Fruit fly (Drosophila melanogaster) whole organism, embryonic: ENCODE data around the gene CG7065.
A peak's percentile ranks its signal among the peaks of the same experiment; 100 is the strongest.

ENCODE experiments used
- Atf-2 ChIP-seq: fragments of 200-800 bp; sonication (Bioruptor generic); optimal IDR thresholded peaks from 2 replicates; lab custom pipeline; 2016; ENCODE audit warnings: missing biosample characterization, missing genetic modification characterization
- CG12942 ChIP-seq: fragments of 200-800 bp; sonication (Bioruptor generic); optimal IDR thresholded peaks from 3 replicates; lab custom pipeline; 2016; ENCODE audit warnings: missing biosample characterization, missing genetic modification characterization
- CG13287 ChIP-seq: fragments of 200-800 bp; sonication (Bioruptor generic); IDR thresholded peaks from 2 replicates; pipeline ENCODE4 v1.3.6; 2022; ENCODE audit warnings: missing biosample characterization, missing genetic modification characterization; ENCODE audit not compliant: partially characterized antibody
- CG13296 ChIP-seq: fragments of 200-800 bp; sonication (Bioruptor generic); optimal IDR thresholded peaks from 3 replicates; lab custom pipeline; 2018; ENCODE audit warnings: missing biosample characterization, mild to moderate bottlenecking, missing genetic modification characterization
- CG14667 ChIP-seq: fragments of 200-800 bp; sonication (Bioruptor generic); IDR thresholded peaks from 2 replicates; pipeline ENCODE4 v1.3.6; 2022; ENCODE audit warnings: missing biosample characterization, missing genetic modification characterization
- CG15269 ChIP-seq: fragments of 200-800 bp; sonication (Bioruptor generic); optimal IDR thresholded peaks from 2 replicates; lab custom pipeline; 2018; ENCODE audit warnings: missing biosample characterization, mild to moderate bottlenecking, missing genetic modification characterization, moderate library complexity
- CG17802 ChIP-seq: fragments of 200-800 bp; sonication (Bioruptor generic); optimal IDR thresholded peaks from 2 replicates; lab custom pipeline; 2018; ENCODE audit warnings: missing biosample characterization, mild to moderate bottlenecking, missing genetic modification characterization, moderate library complexity
- CG17829 ChIP-seq: fragments of 200-800 bp; optimal IDR thresholded peaks from 2 replicates; lab custom pipeline; 2019; ENCODE audit warnings: missing biosample characterization, mild to moderate bottlenecking, missing genetic modification characterization, moderate library complexity
- CG3163 ChIP-seq: fragments of 200-800 bp; sonication (Bioruptor generic); optimal IDR thresholded peaks from 3 replicates; lab custom pipeline; 2016; ENCODE audit warnings: missing biosample characterization, missing genetic modification characterization
- CG34422 ChIP-seq: fragments of 200-800 bp; sonication (Bioruptor generic); IDR thresholded peaks from 3 replicates; pipeline ENCODE4 v1.3.6; 2022; ENCODE audit warnings: missing biosample characterization, missing genetic modification characterization
- CG3995 ChIP-seq: fragments of 200-800 bp; sonication (Bioruptor generic); optimal IDR thresholded peaks from 3 replicates; lab custom pipeline; 2016; ENCODE audit warnings: missing biosample characterization, missing genetic modification characterization
- CG4707 ChIP-seq: fragments of 200-800 bp; sonication (Bioruptor generic); optimal IDR thresholded peaks from 2 replicates; lab custom pipeline; 2018; ENCODE audit warnings: missing biosample characterization, mild to moderate bottlenecking, missing genetic modification characterization, moderate library complexity
- CG6272 ChIP-seq: fragments of 200-800 bp; sonication (Bioruptor generic); IDR thresholded peaks from 2 replicates; pipeline ENCODE4 v1.3.6; 2022; ENCODE audit warnings: missing biosample characterization, missing genetic modification characterization
- CG6683 ChIP-seq: fragments of 200-800 bp; sonication (Bioruptor generic); optimal IDR thresholded peaks from 2 replicates; lab custom pipeline; 2017; ENCODE audit warnings: missing biosample characterization, mild to moderate bottlenecking, missing genetic modification characterization, missing genetic modification reagents
- CG6791 ChIP-seq: fragments of 200-800 bp; sonication (Bioruptor generic); IDR thresholded peaks from 3 replicates; pipeline ENCODE4 v1.3.6; 2022; ENCODE audit warnings: missing biosample characterization, missing genetic modification characterization; ENCODE audit not compliant: partially characterized antibody
- CG7271 ChIP-seq: fragments of 200-800 bp; sonication (Bioruptor generic); optimal IDR thresholded peaks from 2 replicates; lab custom pipeline; 2018; ENCODE audit warnings: missing biosample characterization, mild to moderate bottlenecking, missing genetic modification characterization, moderate library complexity
- CG7745 ChIP-seq: fragments of 200-800 bp; sonication (Bioruptor generic); optimal IDR thresholded peaks from 2 replicates; lab custom pipeline; 2018; ENCODE audit warnings: missing biosample characterization, mild to moderate bottlenecking, missing genetic modification characterization, moderate library complexity
- CG7839 ChIP-seq: fragments of 200-800 bp; sonication (Bioruptor generic); optimal IDR thresholded peaks from 3 replicates; lab custom pipeline; 2018; ENCODE audit warnings: missing biosample characterization, mild to moderate bottlenecking, missing genetic modification characterization, moderate library complexity
- CG8924 ChIP-seq: fragments of 200-800 bp; optimal IDR thresholded peaks from 3 replicates; lab custom pipeline; 2019; ENCODE audit warnings: missing biosample characterization, mild to moderate bottlenecking, missing genetic modification characterization, moderate library complexity
- CTCF ChIP-seq: fragments of 200-800 bp; sonication (Bioruptor generic); optimal IDR thresholded peaks from 2 replicates; lab custom pipeline; 2017; ENCODE audit warnings: missing biosample characterization, mild to moderate bottlenecking, missing genetic modification characterization, moderate library complexity
- D19B ChIP-seq: fragments of 200-800 bp; sonication (Bioruptor generic); optimal IDR thresholded peaks from 2 replicates; lab custom pipeline; 2017; ENCODE audit warnings: missing biosample characterization, mild to moderate bottlenecking, missing genetic modification characterization
- Dref ChIP-seq: fragments of 200-800 bp; sonication (Bioruptor generic); IDR thresholded peaks from 2 replicates; pipeline ENCODE4 v1.3.6; 2022; ENCODE audit warnings: missing biosample characterization, missing genetic modification characterization
- E2f2 ChIP-seq: fragments of 200-800 bp; sonication (Bioruptor generic); IDR thresholded peaks from 2 replicates; pipeline ENCODE4 v1.3.6; 2022; ENCODE audit warnings: missing biosample characterization, missing genetic modification characterization
- GATAe ChIP-seq: fragments of 200-800 bp; sonication (Bioruptor generic); conservative IDR thresholded peaks from 2 replicates; pipeline ENCODE4 v1.3.6; 2022; ENCODE audit warnings: missing biosample characterization, missing genetic modification characterization
- Opbp ChIP-seq: fragments of 200-800 bp; sonication (Bioruptor generic); IDR thresholded peaks from 3 replicates; pipeline ENCODE4 v1.3.6; 2022; ENCODE audit warnings: missing biosample characterization, missing genetic modification characterization; ENCODE audit not compliant: partially characterized antibody
- Poxn ChIP-seq: fragments of 200-800 bp; sonication (Bioruptor generic); IDR thresholded peaks from 2 replicates; pipeline ENCODE4 v1.3.6; 2022; ENCODE audit warnings: missing biosample characterization, missing genetic modification characterization
- Sry-β ChIP-seq: fragments of 200-800 bp; sonication (Bioruptor generic); optimal IDR thresholded peaks from 2 replicates; lab custom pipeline; 2018; ENCODE audit warnings: missing biosample characterization, mild to moderate bottlenecking, missing genetic modification characterization, moderate library complexity
- Tbp ChIP-seq: fragments of >200 bp; optimal IDR thresholded peaks from 2 replicates; lab custom pipeline; 2018; ENCODE audit warnings: missing biosample characterization, missing genetic modification characterization
- Vsx1 ChIP-seq: fragments of 200-800 bp; sonication (Bioruptor generic); optimal IDR thresholded peaks from 2 replicates; lab custom pipeline; 2017; ENCODE audit warnings: missing biosample characterization, mild to moderate bottlenecking, missing genetic modification characterization, missing genetic modification reagents
- br ChIP-seq: fragments of >200 bp; optimal IDR thresholded peaks from 2 replicates; lab custom pipeline; 2017
- btn ChIP-seq: fragments of 200-800 bp; sonication (Bioruptor generic); optimal IDR thresholded peaks from 2 replicates; lab custom pipeline; 2016; ENCODE audit warnings: missing biosample characterization, missing genetic modification characterization
- caup ChIP-seq: fragments of 200-800 bp; sonication (Bioruptor generic); optimal IDR thresholded peaks from 3 replicates; lab custom pipeline; 2017; ENCODE audit warnings: missing biosample characterization, mild to moderate bottlenecking, missing genetic modification characterization, moderate library complexity; ENCODE audit not compliant: severe bottlenecking
- ci ChIP-seq: fragments of 200-800 bp; sonication (Bioruptor generic); IDR thresholded peaks from 3 replicates; pipeline ENCODE4 v1.3.6; 2022; ENCODE audit warnings: missing biosample characterization, missing genetic modification characterization
- corto ChIP-seq: fragments of 200-800 bp; sonication (Bioruptor generic); optimal IDR thresholded peaks from 2 replicates; lab custom pipeline; 2016; ENCODE audit warnings: missing biosample characterization, mild to moderate bottlenecking, missing genetic modification characterization, moderate library complexity
- dm ChIP-seq: fragments of 200-800 bp; sonication (Bioruptor generic); optimal IDR thresholded peaks from 3 replicates; lab custom pipeline; 2016; ENCODE audit warnings: missing biosample characterization, missing genetic modification characterization
- dysf ChIP-seq: fragments of 200-800 bp; sonication (Bioruptor generic); IDR thresholded peaks from 3 replicates; pipeline ENCODE4 v1.3.6; 2022; ENCODE audit warnings: missing biosample characterization, missing genetic modification characterization
- en ChIP-seq: fragments of 200-800 bp; sonication (Bioruptor generic); optimal IDR thresholded peaks from 2 replicates; lab custom pipeline; 2016; ENCODE audit warnings: missing biosample characterization, missing genetic modification characterization
- exex ChIP-seq: fragments of 200-800 bp; sonication (Bioruptor generic); optimal IDR thresholded peaks from 4 replicates; lab custom pipeline; 2018; ENCODE audit warnings: missing biosample characterization, mild to moderate bottlenecking, missing genetic modification characterization, moderate library complexity
- grau ChIP-seq: fragments of 200-800 bp; optimal IDR thresholded peaks from 3 replicates; lab custom pipeline; 2019; ENCODE audit warnings: missing biosample characterization, mild to moderate bottlenecking, missing genetic modification characterization, moderate library complexity
- gt ChIP-seq: fragments of 200-800 bp; sonication (Bioruptor generic); IDR thresholded peaks from 2 replicates; pipeline ENCODE4 v1.3.6; 2022; ENCODE audit warnings: missing biosample characterization, missing genetic modification characterization
- h ChIP-seq: fragments of >200 bp; optimal IDR thresholded peaks from 2 replicates; lab custom pipeline; 2017
- ind ChIP-seq: fragments of 200-800 bp; sonication (Bioruptor generic); optimal IDR thresholded peaks from 3 replicates; lab custom pipeline; 2016; ENCODE audit warnings: missing biosample characterization, missing genetic modification characterization
- insv ChIP-seq, 2 experiments: fragments of 200-800 bp; sonication (Bioruptor generic); optimal IDR thresholded peaks; 3 replicates each; lab custom pipeline; 2016 to 2018; ENCODE audit warnings: missing biosample characterization in 2 of 2, missing genetic modification characterization in 2 of 2
- lov ChIP-seq, 2 experiments: fragments of 200-800 bp in 1 of 2; fragments of >200 bp in 1 of 2; sonication (Bioruptor generic) in 1 of 2; IDR thresholded peaks in 1 of 2; optimal IDR thresholded peaks in 1 of 2; 2 replicates in 1 of 2; 3 replicates in 1 of 2; pipeline versions ENCODE4 v1.3.6 to Lab custom; 2017 to 2022; ENCODE audit warnings: missing biosample characterization in 1 of 2, missing genetic modification characterization in 1 of 2
- sisA ChIP-seq: fragments of 200-800 bp; sonication (Bioruptor generic); IDR thresholded peaks from 2 replicates; pipeline ENCODE4 v1.3.6; 2022; ENCODE audit warnings: missing biosample characterization, missing genetic modification characterization
- trem ChIP-seq: fragments of 200-800 bp; optimal IDR thresholded peaks from 3 replicates; lab custom pipeline; 2019; ENCODE audit warnings: missing biosample characterization, mild to moderate bottlenecking, missing genetic modification characterization, moderate library complexity
- twi ChIP-seq: fragments of 200-800 bp; optimal IDR thresholded peaks from 2 replicates; lab custom pipeline; 2019; ENCODE audit warnings: missing biosample characterization, mild to moderate bottlenecking, missing genetic modification characterization, moderate library complexity
- vnd ChIP-seq: fragments of 200-800 bp; sonication (Bioruptor generic); IDR thresholded peaks from 3 replicates; pipeline ENCODE4 v1.3.6; 2022; ENCODE audit warnings: missing biosample characterization, missing genetic modification characterization; ENCODE audit not compliant: partially characterized antibody
- wor ChIP-seq: fragments of 200-800 bp; sonication (Bioruptor generic); IDR thresholded peaks from 2 replicates; pipeline ENCODE4 v1.3.6; 2022; ENCODE audit warnings: missing biosample characterization, missing genetic modification characterization

Gene CG7065

dm6 chrX:9120828-9121754 lies 21.2 kb upstream of the CG7065 start:
- TF ChIP-seq CG15269 (peak; percentile 58), CG12942 (GFP tag; lab: Kevin White, UChicago) (no peak), CG7745 (no peak), CG14667 (GFP tag; lab: Robert Waterston, UW) (no peak), CG6272 (GFP tag; lab: Robert Waterston, UW) (no peak), CG17829 (tag; lab: Kevin White, UChicago) (peak; percentile 40), caup (GFP tag; lab: Kevin White, UChicago) (no peak), CG3163 (GFP tag; lab: Kevin White, UChicago) (no peak), h (no peak), D19B (GFP tag; lab: Kevin White, UChicago) (peak; percentile 81), CG6791 (GFP tag; lab: Robert Waterston, UW) (no peak), Poxn (GFP tag; lab: Robert Waterston, UW) (no peak), wor (GFP tag; lab: Robert Waterston, UW) (no peak), br (lab: Kevin White, UChicago) (no peak), CG13296 (peak; percentile 25), CG7271 (tag; lab: Kevin White, UChicago) (no peak), CTCF (GFP tag; lab: Kevin White, UChicago) (no peak), btn (no peak), CG4707 (GFP tag; lab: Kevin White, UChicago) (peak; percentile 1), E2f2 (GFP tag; lab: Robert Waterston, UW) (no peak), dysf (GFP tag; lab: Robert Waterston, UW) (peak; percentile 61; the same call in 2 of the 3 replicates), gt (GFP tag; lab: Robert Waterston, UW) (no peak), Tbp (GFP tag; lab: Kevin White, UChicago) (no peak), ind (peak; percentile 46), en (GFP tag; lab: Kevin White, UChicago) (no peak), grau (peak; percentile 56), exex (tag; lab: Kevin White, UChicago) (no peak), CG3995 (GFP tag; lab: Kevin White, UChicago) (no peak), Opbp (GFP tag; lab: Robert Waterston, UW) (no peak), vnd (GFP tag; lab: Robert Waterston, UW) (no peak), CG17802 (no peak), insv (GFP tag; optimal IDR thresholded peaks at IDR 0.05; lab: Kevin White, UChicago) (peak; percentile 54 to 94), Sry-β (GFP tag; lab: Kevin White, UChicago) (no peak), twi (tag; lab: Kevin White, UChicago) (no peak), Vsx1 (GFP tag; lab: Kevin White, UChicago) (no peak), dm (GFP tag; lab: Kevin White, UChicago) (no peak), Atf-2 (GFP tag; lab: Kevin White, UChicago) (peak; percentile 17), CG6683 (GFP tag; lab: Kevin White, UChicago) (no peak), CG8924 (tag; lab: Kevin White, UChicago) (peak; percentile 57), CG13287 (GFP tag; lab: Robert Waterston, UW) (no peak), corto (GFP tag; lab: Kevin White, UChicago) (no peak), CG34422 (GFP tag; lab: Robert Waterston, UW) (no peak), CG7839 (peak; percentile 64), sisA (GFP tag; lab: Robert Waterston, UW) (peak; percentile 40; the same call in 1 of the 2 replicates), ci (peak; percentile 12; the same call in 1 of the 3 replicates), trem (peak; percentile 1), GATAe (no peak), Dref (no peak), lov (optimal IDR thresholded peaks at IDR 0.05; lab: Kevin White, UChicago) (no peak), lov (GFP tag; IDR thresholded peaks at IDR 0.05; lab: Robert Waterston, UW) (no peak)
